Fruit fly (Drosophila melanogaster) whole organism, prepupa: ENCODE data around the gene Pex2.
A peak's percentile ranks its signal among the peaks of the same experiment; 100 is the strongest.

ENCODE experiments used
- CG10631 ChIP-seq: fragments of 200-800 bp; sonication (Bioruptor generic); optimal IDR thresholded peaks from 2 replicates; lab custom pipeline; 2016; ENCODE audit warnings: missing biosample characterization, missing genetic modification characterization
- CG10669 ChIP-seq: fragments of 200-800 bp; sonication (Bioruptor generic); optimal IDR thresholded peaks from 3 replicates; lab custom pipeline; 2018; ENCODE audit warnings: missing biosample characterization, mild to moderate bottlenecking, missing genetic modification characterization, moderate library complexity
- CG11294 ChIP-seq: fragments of 200-800 bp; sonication (Bioruptor generic); IDR thresholded peaks from 2 replicates; pipeline ENCODE4 v1.3.6; 2022; ENCODE audit warnings: missing biosample characterization, missing genetic modification characterization
- CG11902 ChIP-seq: fragments of 200-800 bp; sonication (Bioruptor generic); optimal IDR thresholded peaks from 3 replicates; lab custom pipeline; 2016; ENCODE audit warnings: missing biosample characterization, missing genetic modification characterization
- CG1621 ChIP-seq: fragments of 200-800 bp; sonication (Bioruptor generic); optimal IDR thresholded peaks from 3 replicates; lab custom pipeline; 2018; ENCODE audit warnings: missing biosample characterization, mild to moderate bottlenecking, missing genetic modification characterization
- CG16779 ChIP-seq: fragments of 200-800 bp; sonication (Bioruptor generic); optimal IDR thresholded peaks from 3 replicates; lab custom pipeline; 2017; ENCODE audit warnings: missing biosample characterization, mild to moderate bottlenecking, missing genetic modification characterization
- CG3032 ChIP-seq: fragments of 200-800 bp; optimal IDR thresholded peaks from 2 replicates; lab custom pipeline; 2019; ENCODE audit warnings: missing biosample characterization, mild to moderate bottlenecking, missing genetic modification characterization, moderate library complexity
- CG31627 ChIP-seq: fragments of 200-800 bp; sonication (Bioruptor generic); optimal IDR thresholded peaks from 3 replicates; lab custom pipeline; 2016; ENCODE audit warnings: missing biosample characterization, missing genetic modification characterization
- CG32006 ChIP-seq: fragments of 200-800 bp; sonication (Bioruptor generic); optimal IDR thresholded peaks from 3 replicates; lab custom pipeline; 2017; ENCODE audit warnings: missing biosample characterization, mild to moderate bottlenecking, missing genetic modification characterization
- CG34406 ChIP-seq: fragments of 200-800 bp; sonication (Bioruptor generic); optimal IDR thresholded peaks from 3 replicates; lab custom pipeline; 2016; ENCODE audit warnings: missing biosample characterization, missing genetic modification characterization
- CG3919 ChIP-seq: fragments of 200-800 bp; sonication (Bioruptor generic); optimal IDR thresholded peaks from 3 replicates; lab custom pipeline; 2016; ENCODE audit warnings: missing biosample characterization, missing genetic modification characterization
- CG6163 ChIP-seq: fragments of 200-800 bp; sonication (Bioruptor generic); IDR thresholded peaks from 3 replicates; pipeline ENCODE4 v1.3.6; 2022; ENCODE audit warnings: missing biosample characterization, missing genetic modification characterization
- CG6276 ChIP-seq: fragments of 200-800 bp; sonication (Bioruptor generic); optimal IDR thresholded peaks from 2 replicates; lab custom pipeline; 2017; ENCODE audit warnings: missing biosample characterization, mild to moderate bottlenecking, missing genetic modification characterization
- CG6792 ChIP-seq: fragments of 200-800 bp; sonication (Bioruptor generic); optimal IDR thresholded peaks from 3 replicates; lab custom pipeline; 2016; ENCODE audit warnings: missing biosample characterization, missing genetic modification characterization
- CG6808 ChIP-seq: fragments of 200-800 bp; sonication (Bioruptor generic); optimal IDR thresholded peaks from 3 replicates; lab custom pipeline; 2017; ENCODE audit warnings: missing biosample characterization, missing genetic modification characterization, mild to moderate bottlenecking, moderate library complexity, missing genetic modification reagents
- CG7368 ChIP-seq: fragments of 200-800 bp; sonication (Bioruptor generic); optimal IDR thresholded peaks from 3 replicates; lab custom pipeline; 2016; ENCODE audit warnings: missing biosample characterization, missing genetic modification characterization
- CG8119 ChIP-seq: fragments of 200-800 bp; sonication (Bioruptor generic); IDR thresholded peaks from 3 replicates; pipeline ENCODE4 v1.3.6; 2022; ENCODE audit warnings: missing biosample characterization, missing genetic modification characterization
- CG8319 ChIP-seq: fragments of 200-800 bp; sonication (Bioruptor generic); optimal IDR thresholded peaks from 3 replicates; lab custom pipeline; 2016; ENCODE audit warnings: missing biosample characterization, missing genetic modification characterization
- CG9139 ChIP-seq: fragments of 200-800 bp; sonication (Bioruptor generic); optimal IDR thresholded peaks from 3 replicates; lab custom pipeline; 2017; ENCODE audit warnings: missing biosample characterization, mild to moderate bottlenecking, missing genetic modification characterization
- Eip75B ChIP-seq: fragments of 200-800 bp; sonication (Bioruptor generic); optimal IDR thresholded peaks from 3 replicates; lab custom pipeline; 2016; ENCODE audit warnings: missing biosample characterization, missing genetic modification characterization
- Eip78C ChIP-seq: fragments of 200-800 bp; sonication (Bioruptor generic); peaks from one replicate; lab custom pipeline; 2016; ENCODE audit warnings: missing biosample characterization, missing genetic modification characterization
- Eip93F ChIP-seq: fragments of 200-800 bp; sonication (Bioruptor generic); optimal IDR thresholded peaks from 2 replicates; lab custom pipeline; 2016; ENCODE audit warnings: missing biosample characterization, mild to moderate bottlenecking, missing genetic modification characterization
- Ets21C ChIP-seq: fragments of 200-800 bp; sonication (Bioruptor generic); optimal IDR thresholded peaks from 3 replicates; lab custom pipeline; 2016; ENCODE audit warnings: missing biosample characterization, missing genetic modification characterization
- Ets96B ChIP-seq: fragments of 200-800 bp; optimal IDR thresholded peaks from 2 replicates; lab custom pipeline; 2019; ENCODE audit warnings: missing biosample characterization, mild to moderate bottlenecking, missing genetic modification characterization, moderate library complexity
- Hr38 ChIP-seq: sonication (Bioruptor generic); optimal IDR thresholded peaks from 2 replicates; lab custom pipeline; 2016; ENCODE audit warnings: missing biosample characterization, missing genetic modification characterization
- Hr4 ChIP-seq: fragments of 200-800 bp; sonication (Bioruptor generic); optimal IDR thresholded peaks from 3 replicates; lab custom pipeline; 2016; ENCODE audit warnings: missing biosample characterization, missing genetic modification characterization
- Lpt ChIP-seq: fragments of 200-800 bp; sonication (Bioruptor generic); optimal IDR thresholded peaks from 3 replicates; lab custom pipeline; 2016; ENCODE audit warnings: missing biosample characterization, missing genetic modification characterization
- Met ChIP-seq: fragments of 200-800 bp; sonication (Bioruptor generic); optimal IDR thresholded peaks from 3 replicates; lab custom pipeline; 2016; ENCODE audit warnings: missing biosample characterization, missing genetic modification characterization
- OdsH ChIP-seq: fragments of 200-800 bp; sonication (Bioruptor generic); optimal IDR thresholded peaks from 3 replicates; lab custom pipeline; 2016; ENCODE audit warnings: missing biosample characterization, missing genetic modification characterization
- Smox ChIP-seq: fragments of 200-800 bp; sonication (Bioruptor generic); optimal IDR thresholded peaks from 3 replicates; lab custom pipeline; 2016; ENCODE audit warnings: missing biosample characterization, missing genetic modification characterization
- Sox14 ChIP-seq: fragments of 200-800 bp; sonication (Bioruptor generic); optimal IDR thresholded peaks from 3 replicates; lab custom pipeline; 2016; ENCODE audit warnings: missing biosample characterization, missing genetic modification characterization
- Sox15 ChIP-seq: fragments of 200-800 bp; sonication (Bioruptor generic); optimal IDR thresholded peaks from 3 replicates; lab custom pipeline; 2016; ENCODE audit warnings: missing biosample characterization, missing genetic modification characterization
- achi ChIP-seq: fragments of 200-800 bp; sonication (Bioruptor generic); optimal IDR thresholded peaks from 3 replicates; lab custom pipeline; 2016; ENCODE audit warnings: missing biosample characterization, missing genetic modification characterization
- acj6 ChIP-seq: fragments of 200-800 bp; sonication (Bioruptor generic); optimal IDR thresholded peaks from 3 replicates; lab custom pipeline; 2016; ENCODE audit warnings: missing biosample characterization, missing genetic modification characterization
- dac ChIP-seq: fragments of 200-800 bp; sonication (Bioruptor generic); optimal IDR thresholded peaks from 2 replicates; lab custom pipeline; 2017; ENCODE audit warnings: missing biosample characterization, mild to moderate bottlenecking, missing genetic modification characterization
- dsx ChIP-seq: fragments of 200-800 bp; optimal IDR thresholded peaks from 3 replicates; lab custom pipeline; 2019; ENCODE audit warnings: missing biosample characterization, mild to moderate bottlenecking, missing genetic modification characterization, moderate library complexity; ENCODE audit not compliant: poor library complexity, severe bottlenecking
- eg ChIP-seq: fragments of 200-800 bp; sonication (Bioruptor generic); IDR thresholded peaks from 3 replicates; pipeline ENCODE4 v1.3.6; 2022; ENCODE audit warnings: missing biosample characterization, missing genetic modification characterization
- esn ChIP-seq: fragments of 200-800 bp; sonication (Bioruptor generic); optimal IDR thresholded peaks from 2 replicates; lab custom pipeline; 2016; ENCODE audit warnings: missing biosample characterization, mild to moderate bottlenecking, missing genetic modification characterization, moderate library complexity
- fd59A ChIP-seq: fragments of 200-800 bp; sonication (Bioruptor generic); optimal IDR thresholded peaks from 2 replicates; lab custom pipeline; 2017; ENCODE audit warnings: missing biosample characterization, mild to moderate bottlenecking, missing genetic modification characterization, missing genetic modification reagents
- fkh ChIP-seq: fragments of 200-800 bp; sonication (Bioruptor generic); optimal IDR thresholded peaks from 3 replicates; lab custom pipeline; 2017; ENCODE audit warnings: missing biosample characterization, mild to moderate bottlenecking, missing genetic modification characterization, moderate library complexity
- lz ChIP-seq: fragments of 200-800 bp; sonication (Bioruptor generic); optimal IDR thresholded peaks from 3 replicates; lab custom pipeline; 2016; ENCODE audit warnings: missing biosample characterization, missing genetic modification characterization
- net ChIP-seq: fragments of 200-800 bp; sonication (Bioruptor generic); optimal IDR thresholded peaks from 3 replicates; lab custom pipeline; 2016; ENCODE audit warnings: missing biosample characterization, missing genetic modification characterization
- pdm3 ChIP-seq: fragments of 200-800 bp; sonication (Bioruptor generic); optimal IDR thresholded peaks from 3 replicates; lab custom pipeline; 2016; ENCODE audit warnings: missing biosample characterization, missing genetic modification characterization
- salr ChIP-seq, 2 experiments: fragments of 200-800 bp; sonication (Bioruptor generic); optimal IDR thresholded peaks; 3 replicates each; lab custom pipeline; 2016 to 2018; ENCODE audit warnings: missing biosample characterization in 2 of 2, missing genetic modification characterization in 2 of 2, mild to moderate bottlenecking in 1 of 2
- spab ChIP-seq: fragments of 200-800 bp; sonication (Bioruptor generic); optimal IDR thresholded peaks from 2 replicates; lab custom pipeline; 2017; ENCODE audit warnings: missing biosample characterization, mild to moderate bottlenecking, missing genetic modification characterization, missing genetic modification reagents
- ss ChIP-seq, 2 experiments: fragments of 200-800 bp; sonication (Bioruptor generic); optimal IDR thresholded peaks; 2 replicates in 1 of 2; 3 replicates in 1 of 2; lab custom pipeline; 2017 to 2018; ENCODE audit warnings: mild to moderate bottlenecking in 2 of 2, missing biosample characterization in 2 of 2, missing genetic modification characterization in 2 of 2, moderate library complexity in 1 of 2
- topi ChIP-seq: fragments of 200-800 bp; sonication (Bioruptor generic); optimal IDR thresholded peaks from 3 replicates; lab custom pipeline; 2016; ENCODE audit warnings: missing biosample characterization, missing genetic modification characterization
- vri ChIP-seq: fragments of 200-800 bp; sonication (Bioruptor generic); optimal IDR thresholded peaks from 3 replicates; lab custom pipeline; 2016; ENCODE audit warnings: missing biosample characterization, mild to moderate bottlenecking, missing genetic modification characterization

Gene Pex2

dm6 chr3L:8358776-8359455 lies 20.1 kb downstream of the Pex2 start:
- no peak for TF ChIP-seq Hr38 (GFP tag; lab: Kevin White, UChicago)
- TF ChIP-seq lz = no peak
- no peak for TF ChIP-seq Eip93F (GFP tag; lab: Kevin White, UChicago)
- no peak for TF ChIP-seq CG3919 (GFP tag; lab: Kevin White, UChicago)
- TF ChIP-seq Eip78C (GFP tag; lab: Kevin White, UChicago) = peak; percentile 36
- no peak for TF ChIP-seq CG6792 (GFP tag; lab: Kevin White, UChicago)
- TF ChIP-seq pdm3 (GFP tag; lab: Kevin White, UChicago) = no peak
- no peak for TF ChIP-seq CG9139 (GFP tag; lab: Kevin White, UChicago)
- no peak for TF ChIP-seq CG8319 (GFP tag; lab: Kevin White, UChicago)
- no peak for TF ChIP-seq CG10669 (GFP tag; lab: Kevin White, UChicago)
- TF ChIP-seq CG11902 (GFP tag; lab: Kevin White, UChicago) = no peak
- TF ChIP-seq achi = peak; percentile 84
- no peak for TF ChIP-seq spab
- TF ChIP-seq fd59A = no peak
- TF ChIP-seq CG10631 (GFP tag; lab: Kevin White, UChicago) = no peak
- TF ChIP-seq fkh = peak; percentile 62
- TF ChIP-seq Ets21C (GFP tag; lab: Kevin White, UChicago) = no peak
- TF ChIP-seq Eip75B = no peak
- TF ChIP-seq salr (GFP tag; optimal IDR thresholded peaks at IDR 0.05; lab: Kevin White, UChicago) = no peak
- TF ChIP-seq Met (GFP tag; lab: Kevin White, UChicago) = no peak
- peak; percentile 87 for TF ChIP-seq vri (GFP tag; lab: Kevin White, UChicago)
- no peak for TF ChIP-seq topi
- TF ChIP-seq CG6808 (GFP tag; lab: Kevin White, UChicago) = no peak
- TF ChIP-seq acj6 (GFP tag; lab: Kevin White, UChicago) = no peak
- TF ChIP-seq CG32006 = no peak
- no peak for TF ChIP-seq esn (GFP tag; lab: Kevin White, UChicago)
- TF ChIP-seq Sox14 = no peak
- no peak for TF ChIP-seq CG11294 (GFP tag; lab: Robert Waterston, UW)
- TF ChIP-seq net (GFP tag; lab: Kevin White, UChicago) = no peak
- TF ChIP-seq dac (GFP tag; lab: Kevin White, UChicago) = no peak

- TF ChIP-seq dsx (GFP tag; lab: Kevin White, UChicago) (peak; percentile 20), spab (peak; percentile 66), Sox15 (GFP tag; lab: Kevin White, UChicago) (no peak), Eip75B (no peak), esn (GFP tag; lab: Kevin White, UChicago) (no peak), CG31627 (GFP tag; lab: Kevin White, UChicago) (no peak), Smox (GFP tag; lab: Kevin White, UChicago) (no peak), Eip78C (GFP tag; lab: Kevin White, UChicago) (no peak), CG6276 (peak; percentile 84), CG3032 (peak; percentile 25), Met (GFP tag; lab: Kevin White, UChicago) (no peak), CG11294 (GFP tag; lab: Robert Waterston, UW) (peak; percentile 8; the same call in 1 of the 2 replicates), CG6163 (GFP tag; lab: Robert Waterston, UW) (peak; percentile 33; the same call in 2 of the 3 replicates), eg (GFP tag; lab: Robert Waterston, UW) (peak; percentile 55; the same call in 2 of the 3 replicates), net (GFP tag; lab: Kevin White, UChicago) (no peak), ss (GFP tag; optimal IDR thresholded peaks at IDR 0.05; lab: Kevin White, UChicago) (peak; percentile 78 to 89), CG32006 (peak; percentile 44), CG1621 (tag; lab: Kevin White, UChicago) (peak; percentile 48), CG10669 (GFP tag; lab: Kevin White, UChicago) (peak; percentile 59), CG9139 (GFP tag; lab: Kevin White, UChicago) (peak; percentile 67), CG8319 (GFP tag; lab: Kevin White, UChicago) (no peak), Hr4 (GFP tag; lab: Kevin White, UChicago) (no peak), CG34406 (GFP tag; lab: Kevin White, UChicago) (no peak), CG16779 (tag; lab: Kevin White, UChicago) (peak; percentile 6), salr (GFP tag; optimal IDR thresholded peaks at IDR 0.05; lab: Kevin White, UChicago) (peak; percentile 39 to 51), CG8119 (GFP tag; lab: Robert Waterston, UW) (peak; percentile 61; the same call in 2 of the 3 replicates), Ets96B (tag; lab: Kevin White, UChicago) (peak; percentile 47), fd59A (peak; percentile 10), CG7368 (GFP tag; lab: Kevin White, UChicago) (peak; percentile 19), Lpt (GFP tag; lab: Kevin White, UChicago) (peak; percentile 26), OdsH (GFP tag; lab: Kevin White, UChicago) (no peak)
Measured at dm6 chr3L:8360063-8360642, 21.3 kb downstream of the Pex2 start.
